Fruit fly (Drosophila melanogaster) whole organism, adult: Measurements from ENCODE around the gene CAH3.

ENCODE experiments used
- CG11617 ChIP-seq: fragments of 200-800 bp; sonication (Bioruptor generic); optimal IDR thresholded peaks from 2 replicates; lab custom pipeline; 2017; ENCODE audit warnings: mild to moderate bottlenecking, missing biosample characterization, missing genetic modification reagents, missing genetic modification characterization
- CG12768 ChIP-seq: fragments of 200-800 bp; sonication (Bioruptor generic); optimal IDR thresholded peaks from 2 replicates; lab custom pipeline; 2017; ENCODE audit warnings: missing biosample characterization, missing genetic modification characterization, mild to moderate bottlenecking, moderate library complexity, missing genetic modification reagents
- CG33017 ChIP-seq: fragments of 200-800 bp; sonication (Bioruptor generic); optimal IDR thresholded peaks from 2 replicates; lab custom pipeline; 2018; ENCODE audit warnings: missing biosample characterization, mild to moderate bottlenecking, missing genetic modification characterization, moderate library complexity
- CG7045 ChIP-seq: fragments of 200-800 bp; sonication (Bioruptor generic); optimal IDR thresholded peaks from 2 replicates; lab custom pipeline; 2017; ENCODE audit warnings: missing biosample characterization, mild to moderate bottlenecking, missing genetic modification characterization
- Mnt ChIP-seq: fragments of 200-800 bp; sonication (Bioruptor generic); optimal IDR thresholded peaks from 2 replicates; lab custom pipeline; 2016; ENCODE audit warnings: missing biosample characterization, mild to moderate bottlenecking, missing genetic modification characterization
- bab1 ChIP-seq: fragments of 200-800 bp; sonication (Bioruptor generic); optimal IDR thresholded peaks from 3 replicates; lab custom pipeline; 2019; ENCODE audit warnings: missing biosample characterization, mild to moderate bottlenecking, missing genetic modification characterization, moderate library complexity
- cic ChIP-seq: fragments of 200-800 bp; sonication (Bioruptor generic); optimal IDR thresholded peaks from 2 replicates; lab custom pipeline; 2017; ENCODE audit warnings: missing biosample characterization, mild to moderate bottlenecking, missing genetic modification characterization, moderate library complexity
- cnc ChIP-seq, 2 experiments: fragments of >200 bp; optimal IDR thresholded peaks; 2 replicates each; lab custom pipeline; 2017
- kay ChIP-seq: fragments of 200-800 bp; sonication (Bioruptor generic); peaks from one replicate; lab custom pipeline; 2016; ENCODE audit warnings: missing biosample characterization, missing genetic modification characterization, borderline replicate concordance
- tj ChIP-seq: fragments of 200-800 bp; sonication (Bioruptor generic); optimal IDR thresholded peaks from 3 replicates; lab custom pipeline; 2017; ENCODE audit warnings: missing biosample characterization, mild to moderate bottlenecking, missing genetic modification characterization, moderate library complexity
- toe ChIP-seq: fragments of 200-800 bp; sonication (Bioruptor generic); optimal IDR thresholded peaks from 2 replicates; lab custom pipeline; 2016; ENCODE audit warnings: missing biosample characterization, missing genetic modification characterization

DNA sequence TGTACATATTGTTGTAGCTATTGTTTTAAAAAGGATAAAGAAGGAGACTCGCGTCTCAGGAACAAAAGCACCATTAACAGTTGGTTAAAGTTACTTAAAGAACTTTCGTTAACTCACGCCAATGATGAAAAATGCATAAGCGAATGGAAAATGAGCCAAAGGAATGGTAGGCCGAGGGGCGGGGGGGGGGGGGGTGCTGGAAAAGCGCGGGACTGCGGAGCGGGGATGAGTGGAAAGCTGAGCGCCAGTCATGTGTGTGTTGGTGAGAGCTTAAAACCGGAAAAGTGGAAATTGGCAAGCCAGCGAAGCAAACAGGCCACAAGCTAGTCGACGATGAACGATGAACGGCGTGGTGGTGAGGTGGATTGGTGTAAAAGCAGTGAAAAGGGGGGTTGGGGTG, 23.0 kb upstream of the CAH3 start:
- TF ChIP-seq cnc (optimal IDR thresholded peaks at IDR 0.05; lab: Kevin White, UChicago) (no peak), toe (no peak), CG33017 (tag; lab: Kevin White, UChicago) (no peak), cic (GFP tag; lab: Kevin White, UChicago) (no peak), tj (GFP tag; lab: Kevin White, UChicago) (no peak), CG7045 (GFP tag; lab: Kevin White, UChicago) (no peak), Mnt (no peak), kay (GFP tag; lab: Kevin White, UChicago) (no peak), CG12768 (GFP tag; lab: Kevin White, UChicago) (no peak), CG11617 (no peak), bab1 (no peak)
